Fruit fly (Drosophila melanogaster): ENCODE measurements around the gene bond.

bond gene

dm6 chr3R:22589311-22589710 lies 38.8 kb downstream of the bond start (continued):
- no peak for TF ChIP-seq HmgZ (tag; optimal IDR thresholded peaks at IDR 0.05)
- TF ChIP-seq YL-1 (GFP tag; optimal IDR thresholded peaks at IDR 0.05), result no peak
- TF ChIP-seq croc (GFP tag; conservative IDR thresholded peaks at IDR 0.05), result no peak
- no peak for TF ChIP-seq Oaz (GFP tag; IDR thresholded peaks at IDR 0.05)
- TF ChIP-seq CG2875 (GFP tag; optimal IDR thresholded peaks at IDR 0.05), result peak; percentile 78
- TF ChIP-seq ranshi (GFP tag; IDR thresholded peaks at IDR 0.05), result no peak
- TF ChIP-seq CG11085 (GFP tag; IDR thresholded peaks at IDR 0.05), result no peak
- no peak for TF ChIP-seq p53 (GFP tag; optimal IDR thresholded peaks at IDR 0.05)
- no peak for TF ChIP-seq tx (GFP tag; optimal IDR thresholded peaks at IDR 0.05)
- no peak for TF ChIP-seq Ets97D (GFP tag; optimal IDR thresholded peaks at IDR 0.05)
- no peak for TF ChIP-seq GATAe (GFP tag; conservative IDR thresholded peaks at IDR 0.05)
- TF ChIP-seq gsb (GFP tag; IDR thresholded peaks at IDR 0.05), result no peak
- TF ChIP-seq sc (optimal IDR thresholded peaks at IDR 0.05), result no peak
- TF ChIP-seq sc (GFP tag; optimal IDR thresholded peaks at IDR 0.05), result peak; percentile 47
- no peak for TF ChIP-seq CG11695 (GFP tag; IDR thresholded peaks at IDR 0.05)
- TF ChIP-seq CG34224 (GFP tag; IDR thresholded peaks at IDR 0.05; ENCODE audit: partially characterized antibody), result no peak
- TF ChIP-seq CG8089 (GFP tag; optimal IDR thresholded peaks at IDR 0.05), result no peak
- no peak for TF ChIP-seq sd (tag; optimal IDR thresholded peaks at IDR 0.05)
- TF ChIP-seq ac (GFP tag; optimal IDR thresholded peaks at IDR 0.05), result peak; percentile 51
- TF ChIP-seq CG43689 (GFP tag; IDR thresholded peaks at IDR 0.05), result no peak
- no peak for TF ChIP-seq br (optimal IDR thresholded peaks at IDR 0.05)
- peak; percentile 56 for TF ChIP-seq CG12071 (GFP tag; optimal IDR thresholded peaks at IDR 0.05)
- TF ChIP-seq lov (optimal IDR thresholded peaks at IDR 0.05), result no peak
- 0 out of 3 replicates have a peak, but pooled peaks have one; percentile 47 for TF ChIP-seq lov (GFP tag; IDR thresholded peaks at IDR 0.05)
- TF ChIP-seq sug (tag; optimal IDR thresholded peaks at IDR 0.05), result no peak
- peak; percentile 2 to 31 for TF ChIP-seq chif (GFP tag; optimal IDR thresholded peaks at IDR 0.05)
- no peak for TF ChIP-seq dan (GFP tag; IDR thresholded peaks at IDR 0.05)
- no peak for TF ChIP-seq CG32772 (GFP tag; IDR thresholded peaks at IDR 0.05)
- TF ChIP-seq CG7745 (tag; optimal IDR thresholded peaks at IDR 0.05), result peak; percentile 27
- TF ChIP-seq H2.0 (GFP tag; IDR thresholded peaks at IDR 0.05), result no peak
- TF ChIP-seq ro (GFP tag; IDR thresholded peaks at IDR 0.05), result no peak
- TF ChIP-seq CG32532 (GFP tag; IDR thresholded peaks at IDR 0.05), result no peak
- TF ChIP-seq CG2678 (tag; optimal IDR thresholded peaks at IDR 0.05), result peak; percentile 65
- TF ChIP-seq Nf-YC (tag; optimal IDR thresholded peaks at IDR 0.05), result no peak
- TF ChIP-seq CG17829 (tag; optimal IDR thresholded peaks at IDR 0.05), result no peak
- no peak for TF ChIP-seq CTCF (GFP tag; optimal IDR thresholded peaks at IDR 0.05)
- no peak for TF ChIP-seq hkb (optimal IDR thresholded peaks at IDR 0.05)
- TF ChIP-seq hkb (GFP tag; IDR thresholded peaks at IDR 0.05), result peak; percentile 31; the same call in 1 of the 2 replicates
- no peak for TF ChIP-seq CG1792 (GFP tag; optimal IDR thresholded peaks at IDR 0.05)
- no peak for TF ChIP-seq fd102C (GFP tag; optimal IDR thresholded peaks at IDR 0.05)
- TF ChIP-seq CG9727 (GFP tag; optimal IDR thresholded peaks at IDR 0.05), result no peak
- peak; percentile 27 for TF ChIP-seq gcm (GFP tag; optimal IDR thresholded peaks at IDR 0.05)
- no peak for TF ChIP-seq pan (optimal IDR thresholded peaks at IDR 0.05)
- peak in 1 of 2 experiments; percentile 50 for TF ChIP-seq pan (GFP tag; optimal IDR thresholded peaks at IDR 0.05 in 1 of 2, IDR thresholded peaks at IDR 0.05 in 1 of 2)
- TF ChIP-seq CG4730 (GFP tag; IDR thresholded peaks at IDR 0.05), result no peak
- TF ChIP-seq CG7839 (tag; optimal IDR thresholded peaks at IDR 0.05), result peak; percentile 5
- no peak for TF ChIP-seq knrl (GFP tag; IDR thresholded peaks at IDR 0.05; ENCODE audit: partially characterized antibody)
- TF ChIP-seq Tbp (GFP tag; optimal IDR thresholded peaks at IDR 0.05), result no peak
- TF ChIP-seq nerfin-1 (tag; optimal IDR thresholded peaks at IDR 0.05), result peak; percentile 44
- no peak for TF ChIP-seq Sin3A (optimal IDR thresholded peaks at IDR 0.05)
- no peak for TF ChIP-seq rib (GFP tag; IDR thresholded peaks at IDR 0.05)
- no peak for TF ChIP-seq CG1602 (GFP tag; optimal IDR thresholded peaks at IDR 0.05)
- TF ChIP-seq nerfin-2 (GFP tag; IDR thresholded peaks at IDR 0.05; ENCODE audit: partially characterized antibody), result no peak
- peak; percentile 48 for TF ChIP-seq oc (tag; optimal IDR thresholded peaks at IDR 0.05)
- no peak for TF ChIP-seq CG13894 (tag; optimal IDR thresholded peaks at IDR 0.05)

Measured in whole organism, embryonic.